Fruit fly (Drosophila melanogaster): ENCODE measurements around the gene CG7208.
A peak's percentile ranks its signal among the peaks of the same experiment; 100 is the strongest.

DNA sequence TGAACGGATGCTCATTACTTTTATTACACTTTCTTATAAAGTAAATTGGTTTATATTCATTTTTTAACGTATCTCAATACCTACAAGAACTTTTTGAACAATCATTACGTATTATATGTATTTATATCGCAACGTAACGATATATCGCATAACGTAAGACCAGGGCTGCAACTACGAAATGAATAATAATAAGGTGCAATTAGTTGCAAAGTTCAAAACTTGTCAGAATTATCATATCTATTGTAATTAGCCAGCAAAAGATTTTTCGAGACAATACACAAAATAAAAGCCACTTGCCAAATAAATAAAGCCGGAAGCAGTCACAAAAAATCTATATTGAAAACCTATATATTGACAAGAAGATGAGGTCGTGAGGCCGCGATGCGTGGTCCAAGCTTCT lies 29.8 kb upstream of the CG7208 start:
- TF ChIP-seq CG2875 (GFP tag; optimal IDR thresholded peaks at IDR 0.05), result no peak
- TF ChIP-seq CG7372 (GFP tag; IDR thresholded peaks at IDR 0.05), result no peak
- TF ChIP-seq CoRest (tag; optimal IDR thresholded peaks at IDR 0.05), result peak; percentile 37
- TF ChIP-seq CG8281 (tag; optimal IDR thresholded peaks at IDR 0.05), result no peak
- TF ChIP-seq CG5180 (GFP tag; optimal IDR thresholded peaks at IDR 0.05), result no peak
- TF ChIP-seq Meics (GFP tag; optimal IDR thresholded peaks at IDR 0.05), result peak; percentile 24
- no peak for TF ChIP-seq sob (GFP tag; IDR thresholded peaks at IDR 0.05)
- TF ChIP-seq CG7928 (GFP tag; optimal IDR thresholded peaks at IDR 0.05), result peak; percentile 87
- no peak for TF ChIP-seq HLH3B (GFP tag; IDR thresholded peaks at IDR 0.05)
- no peak for TF ChIP-seq Eip74EF (GFP tag; optimal IDR thresholded peaks at IDR 0.05)
- TF ChIP-seq Neu2 (GFP tag; optimal IDR thresholded peaks at IDR 0.05; ENCODE audit: borderline replicate concordance), result no peak
